Worm (Caenorhabditis elegans) whole organism, late embryonic: ENCODE measurements around the gene F54F2.9.

Experiments used
- C08G9.2 ChIP-seq: sonication (generic microtip); optimal IDR thresholded peaks from 2 replicates; lab custom pipeline; 2016; ENCODE audit warnings: mild to moderate bottlenecking, missing genetic modification characterization, moderate library complexity, missing compliant biosample characterization
- C38D4.7 ChIP-seq: fragments of 200-800 bp; sonication (Bioruptor generic); optimal IDR thresholded peaks from 2 replicates; lab custom pipeline; 2018; ENCODE audit warnings: mild to moderate bottlenecking, missing genetic modification characterization, moderate library complexity, missing compliant biosample characterization
- F13H6.1 ChIP-seq: sonication (generic microtip); optimal IDR thresholded peaks from 2 replicates; lab custom pipeline; 2016; ENCODE audit warnings: missing genetic modification characterization, missing compliant biosample characterization
- ama-1 ChIP-seq: fragments of 150-350 bp; optimal IDR thresholded peaks from 2 replicates; lab custom pipeline; 2014
- ceh-14 ChIP-seq: sonication (generic microtip); optimal IDR thresholded peaks from 2 replicates; lab custom pipeline; 2016; ENCODE audit warnings: missing genotype, missing genetic modification characterization, missing compliant biosample characterization
- ceh-19 ChIP-seq: fragments of 200-800 bp; sonication (Bioruptor generic); optimal IDR thresholded peaks from 2 replicates; lab custom pipeline; 2018; ENCODE audit warnings: mild to moderate bottlenecking, missing genetic modification characterization, missing compliant biosample characterization
- ceh-30 ChIP-seq: fragments of 150-350 bp; optimal IDR thresholded peaks from 2 replicates; lab custom pipeline; 2014; ENCODE audit warnings: missing biosample characterization, missing genetic modification characterization
- elt-4 ChIP-seq: sonication (generic microtip); optimal IDR thresholded peaks from 2 replicates; lab custom pipeline; 2016; ENCODE audit warnings: missing genetic modification characterization, missing compliant biosample characterization
- gmeb-2 ChIP-seq: sonication (generic microtip); optimal IDR thresholded peaks from 2 replicates; lab custom pipeline; 2016; ENCODE audit warnings: missing genetic modification characterization, inconsistent platforms, missing compliant biosample characterization
- hlh-8 ChIP-seq: sonication (generic microtip); optimal IDR thresholded peaks from 2 replicates; lab custom pipeline; 2016; ENCODE audit warnings: missing genotype, missing genetic modification characterization, missing compliant biosample characterization
- nfya-1 ChIP-seq: sonication (generic microtip); optimal IDR thresholded peaks from 2 replicates; lab custom pipeline; 2017; ENCODE audit warnings: missing genetic modification characterization, mild to moderate bottlenecking, missing compliant biosample characterization, antibody characterized with exemption, moderate library complexity
- nhr-11 ChIP-seq: fragments of 150-350 bp; optimal IDR thresholded peaks from 2 replicates; lab custom pipeline; 2014; ENCODE audit warnings: missing biosample characterization, missing genetic modification characterization
- odd-2 ChIP-seq: sonication (generic microtip); optimal IDR thresholded peaks from 2 replicates; lab custom pipeline; 2017; ENCODE audit warnings: antibody characterized with exemption, mild to moderate bottlenecking, missing genetic modification characterization, missing compliant biosample characterization
- pag-3 ChIP-seq: sonication (generic microtip); optimal IDR thresholded peaks from 2 replicates; lab custom pipeline; 2016; ENCODE audit warnings: missing compliant biosample characterization, missing genetic modification characterization, borderline replicate concordance
- tbx-2 ChIP-seq: sonication (generic microtip); optimal IDR thresholded peaks from 2 replicates; lab custom pipeline; 2016; ENCODE audit warnings: missing genetic modification characterization, missing compliant biosample characterization
- unc-42 ChIP-seq: sonication (generic microtip); optimal IDR thresholded peaks from 2 replicates; lab custom pipeline; 2016; ENCODE audit warnings: missing genotype, missing genetic modification characterization, missing compliant biosample characterization
- ztf-16 ChIP-seq: sonication (generic microtip); optimal IDR thresholded peaks from 2 replicates; lab custom pipeline; 2017; ENCODE audit warnings: missing genetic modification characterization, missing compliant biosample characterization

The F54F2.9 gene

DNA sequence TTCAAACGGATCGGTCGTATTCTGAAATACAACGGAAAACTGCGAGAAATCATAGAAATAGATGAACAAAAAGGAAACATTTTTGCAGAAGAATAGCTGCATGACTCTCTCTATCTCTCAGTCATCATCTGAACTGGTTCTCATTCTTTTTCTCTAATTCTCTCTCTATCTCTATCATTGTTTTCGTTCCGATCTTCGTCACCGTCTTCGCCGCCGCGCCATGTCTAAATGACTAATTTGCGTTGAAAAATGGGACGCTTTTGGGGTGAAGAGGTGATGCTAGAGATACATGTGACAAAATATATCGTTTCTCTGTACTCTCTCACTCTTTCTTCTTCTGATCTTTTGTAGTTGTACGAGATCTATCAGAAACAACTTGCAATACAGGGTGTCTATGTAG, 46.6 kb downstream of the F54F2.9 start:
- no peak for TF ChIP-seq pag-3 (tag; lab: Kevin White, UChicago)
- TF ChIP-seq hlh-8: no peak
- TF ChIP-seq F13H6.1 (tag; lab: Kevin White, UChicago): no peak
- no peak for TF ChIP-seq nfya-1
- no peak for TF ChIP-seq ceh-19 (GFP tag; lab: Kevin White, UChicago)
- no peak for TF ChIP-seq ama-1
- no peak for TF ChIP-seq odd-2
- no peak for TF ChIP-seq ceh-14 (tag; lab: Kevin White, UChicago)
- no peak for TF ChIP-seq tbx-2 (tag; lab: Kevin White, UChicago)
- TF ChIP-seq C08G9.2: no peak
- no peak for TF ChIP-seq ceh-30 (tag; lab: Kevin White, UChicago)

- no peak for TF ChIP-seq gmeb-2
- no peak for TF ChIP-seq C38D4.7 (GFP tag; lab: Kevin White, UChicago)
- TF ChIP-seq, all 69 proteins: peak for 0
Measured at ce11 chrIII:8779912-8780311, 47.1 kb downstream of the F54F2.9 start, which contains the start of gene K02D10.4. Gene K02D10.4, minus strand, starts transcription at chrIII:8780012.

DNA sequence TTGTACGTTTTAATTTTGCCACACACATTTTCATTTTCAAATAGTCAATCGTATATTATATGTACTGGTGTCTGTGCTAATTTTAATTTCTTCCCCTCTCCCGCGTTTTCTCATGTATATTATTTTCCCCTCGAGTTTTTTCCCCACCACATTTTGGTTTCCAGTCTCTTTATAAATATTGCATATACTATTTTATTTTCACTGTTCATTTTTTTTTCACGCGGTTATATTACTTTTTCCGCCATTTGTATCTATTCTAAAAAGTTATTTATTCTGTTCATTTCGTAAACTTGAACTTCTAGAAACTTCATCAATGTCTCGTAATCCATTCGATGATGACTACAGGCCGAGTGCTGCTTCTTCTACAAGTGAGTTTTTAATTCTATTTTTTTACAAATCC, 51.1 kb downstream of the F54F2.9 start, which contains the start of gene snap-29:
snap-29 (plus strand) TSS at position 301 of the 400 bp plus-strand sequence.
- TF ChIP-seq elt-4 (tag; lab: Kevin White, UChicago): no peak
- no peak for TF ChIP-seq ztf-16 (tag; lab: Kevin White, UChicago)
- peak; percentile 41 for TF ChIP-seq nhr-11
- no peak for TF ChIP-seq unc-42 (tag; lab: Kevin White, UChicago)
- TF ChIP-seq, all 69 proteins: peak for 1
